Worm (Caenorhabditis elegans): ENCODE data around the gene epic-1.

- TF ChIP-seq klf-2 (GFP tag; conservative IDR thresholded peaks at IDR 0.05) (no peak), ref-1 (GFP tag; conservative IDR thresholded peaks at IDR 0.05) (no peak), med-1 (GFP tag; optimal IDR thresholded peaks at IDR 0.05; ENCODE audit: insufficient read depth) (no peak)
These were observed 4.0 kb upstream of the epic-1 start, which contains the start of gene grl-24 for ce11 chrIV:17475743-17476142.
